Worm (Caenorhabditis elegans): ENCODE results near the gene sox-2.

The sox-2 gene

ce11 chrX:7463637-7464036, at the start of gene sox-2:
Gene sox-2, minus strand, starts transcription at chrX:7463736.
- TF ChIP-seq hnd-1 (tag; optimal IDR thresholded peaks at IDR 0.05) (no peak), B0310.2 (tag; optimal IDR thresholded peaks at IDR 0.05) (no peak), tbx-11 (GFP tag; IDR thresholded peaks at IDR 0.05) (no peak), ets-7 (tag; optimal IDR thresholded peaks at IDR 0.05) (no peak), ceh-13 (GFP tag; optimal IDR thresholded peaks at IDR 0.05) (no peak), pes-1 (GFP tag; IDR thresholded peaks at IDR 0.05) (no peak)

DNA sequence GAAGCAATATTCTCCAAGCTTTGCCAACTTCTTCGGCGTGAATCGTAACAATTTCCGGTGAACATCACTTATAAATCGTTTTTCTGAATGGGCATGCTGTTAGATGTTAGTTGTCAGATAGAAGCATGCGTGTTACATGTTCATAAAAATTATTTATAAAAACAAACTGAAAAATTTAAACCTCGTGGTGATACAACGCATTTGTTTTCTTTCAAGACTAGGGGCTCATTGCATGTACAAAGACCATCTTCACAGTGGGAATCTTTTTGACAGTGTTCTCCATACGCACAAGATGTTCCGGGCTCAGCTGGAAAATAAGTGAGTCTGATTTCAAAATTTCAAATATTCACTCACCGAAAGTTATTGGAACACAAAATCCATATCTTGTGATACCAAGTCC, 49.2 kb upstream of the sox-2 start:
- TF ChIP-seq tbx-37 (GFP tag; conservative IDR thresholded peaks at IDR 0.05), result no peak
- TF ChIP-seq tbx-11 (GFP tag; IDR thresholded peaks at IDR 0.05), result no peak
- no peak for TF ChIP-seq flt-1 (GFP tag; IDR thresholded peaks at IDR 0.05)
- TF ChIP-seq tra-4 (tag; optimal IDR thresholded peaks at IDR 0.05), result no peak
- no peak for TF ChIP-seq hnd-1 (tag; optimal IDR thresholded peaks at IDR 0.05)
- TF ChIP-seq F13C5.2 (tag; optimal IDR thresholded peaks at IDR 0.05), result no peak
- TF ChIP-seq ama-1 (optimal IDR thresholded peaks at IDR 0.05), result no peak
- no peak for TF ChIP-seq ceh-36 (tag; optimal IDR thresholded peaks at IDR 0.05)
- TF ChIP-seq aly-1 (tag; optimal IDR thresholded peaks at IDR 0.05), result no peak
- TF ChIP-seq B0310.2 (tag; optimal IDR thresholded peaks at IDR 0.05), result no peak
- no peak for TF ChIP-seq pes-1 (GFP tag; IDR thresholded peaks at IDR 0.05)
- TF ChIP-seq sea-1 (GFP tag; conservative IDR thresholded peaks at IDR 0.05), result no peak

ce11 chrX:7507141-7507540, 43.6 kb upstream of the sox-2 start:
- no peak for TF ChIP-seq hmg-4 (GFP tag; optimal IDR thresholded peaks at IDR 0.05)
- TF ChIP-seq tbx-37 (GFP tag; conservative IDR thresholded peaks at IDR 0.05), result no peak
- TF ChIP-seq B0310.2 (tag; optimal IDR thresholded peaks at IDR 0.05), result no peak
- TF ChIP-seq ceh-36 (tag; optimal IDR thresholded peaks at IDR 0.05), result no peak
- no peak for TF ChIP-seq tbx-11 (GFP tag; IDR thresholded peaks at IDR 0.05)
- 0 out of 2 replicates have a peak, but pooled peaks have one; percentile 39 for TF ChIP-seq flt-1 (GFP tag; IDR thresholded peaks at IDR 0.05)
- no peak for TF ChIP-seq hnd-1 (tag; optimal IDR thresholded peaks at IDR 0.05)

DNA sequence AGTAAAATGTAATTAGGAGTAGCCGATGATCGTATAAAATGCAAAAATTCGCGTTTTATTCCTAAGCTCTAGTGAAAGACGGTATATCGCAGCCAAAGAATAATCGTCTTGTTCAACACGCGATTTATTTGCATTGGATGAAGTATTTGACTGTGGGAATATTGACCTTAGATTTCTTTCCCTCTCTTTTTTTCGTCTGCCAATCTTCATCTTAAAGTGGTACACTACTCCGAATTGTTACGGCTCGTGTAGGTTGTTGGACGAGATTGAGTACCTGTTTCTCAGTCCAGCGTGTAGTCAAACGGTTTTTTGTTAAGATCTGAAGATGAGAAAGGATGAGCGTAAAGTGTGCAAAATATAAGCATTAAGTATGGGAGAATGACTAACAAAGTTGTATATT, 43.0 kb upstream of the sox-2 start, which contains the start of gene lgc-11:
lgc-11 (minus strand) TSS at position 101 of the 400 bp plus-strand sequence.
- no peak for TF ChIP-seq sea-1 (GFP tag; conservative IDR thresholded peaks at IDR 0.05)

- no peak for TF ChIP-seq tbx-37 (GFP tag; conservative IDR thresholded peaks at IDR 0.05)
- no peak for TF ChIP-seq hmg-4 (GFP tag; optimal IDR thresholded peaks at IDR 0.05)
- TF ChIP-seq ama-1 (optimal IDR thresholded peaks at IDR 0.05), result no peak
- no peak for TF ChIP-seq hmbx-1 (tag; optimal IDR thresholded peaks at IDR 0.05)
- TF ChIP-seq hnd-1 (tag; optimal IDR thresholded peaks at IDR 0.05), result no peak
- no peak for TF ChIP-seq tra-4 (tag; optimal IDR thresholded peaks at IDR 0.05)
- no peak for TF ChIP-seq scrt-1 (GFP tag; IDR thresholded peaks at IDR 0.05)
- no peak for TF ChIP-seq ceh-36 (tag; optimal IDR thresholded peaks at IDR 0.05)
Measured at ce11 chrX:7502807-7503206, 39.3 kb upstream of the sox-2 start, which contains the start of gene F48E3.6. Gene F48E3.6, minus strand, starts transcription at chrX:7502907.

DNA sequence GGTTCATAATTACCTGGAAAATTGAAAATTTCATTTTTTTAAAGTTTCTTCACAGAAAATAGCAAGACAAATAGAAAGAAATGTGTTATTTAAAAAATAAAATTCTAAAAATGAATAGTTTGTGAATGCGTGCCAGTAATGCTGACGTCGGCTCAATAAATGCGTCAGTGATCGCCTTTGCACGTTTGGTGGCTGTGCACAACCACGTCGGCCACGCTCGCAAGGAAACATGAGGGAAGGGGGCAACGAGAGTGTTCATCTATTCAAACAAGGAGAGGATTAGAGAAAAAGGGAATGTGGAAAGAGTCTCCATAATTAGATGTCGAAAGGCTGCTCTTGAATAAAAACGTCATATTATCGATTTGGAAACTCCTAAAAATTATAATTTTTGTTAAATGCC, 37.4 kb upstream of the sox-2 start, which contains the start of gene uggt-1:
uggt-1 (minus strand) TSS at position 13 of the 400 bp plus-strand sequence.
- TF ChIP-seq ama-1 (optimal IDR thresholded peaks at IDR 0.05) (no peak), hmbx-1 (tag; optimal IDR thresholded peaks at IDR 0.05) (no peak), scrt-1 (GFP tag; IDR thresholded peaks at IDR 0.05) (no peak), aly-1 (tag; optimal IDR thresholded peaks at IDR 0.05) (no peak), ets-7 (tag; optimal IDR thresholded peaks at IDR 0.05) (no peak), hmg-4 (GFP tag; optimal IDR thresholded peaks at IDR 0.05) (peak; percentile 83), hnd-1 (tag; optimal IDR thresholded peaks at IDR 0.05) (no peak), flt-1 (GFP tag; IDR thresholded peaks at IDR 0.05) (peak; percentile 26; the same call in 1 of the 2 replicates), F13C5.2 (tag; optimal IDR thresholded peaks at IDR 0.05) (peak; percentile 85), sea-1 (GFP tag; conservative IDR thresholded peaks at IDR 0.05) (peak; percentile 71), ceh-36 (tag; optimal IDR thresholded peaks at IDR 0.05) (peak; percentile 64), tra-4 (tag; optimal IDR thresholded peaks at IDR 0.05) (no peak), pes-1 (GFP tag; IDR thresholded peaks at IDR 0.05) (no peak), ceh-13 (GFP tag; optimal IDR thresholded peaks at IDR 0.05) (no peak), B0310.2 (tag; optimal IDR thresholded peaks at IDR 0.05) (no peak), tbx-11 (GFP tag; IDR thresholded peaks at IDR 0.05) (no peak), tbx-37 (GFP tag; conservative IDR thresholded peaks at IDR 0.05) (no peak)

- no peak for TF ChIP-seq tra-4 (tag; optimal IDR thresholded peaks at IDR 0.05)
- TF ChIP-seq hmbx-1 (tag; optimal IDR thresholded peaks at IDR 0.05), result no peak
- TF ChIP-seq aly-1 (tag; optimal IDR thresholded peaks at IDR 0.05), result no peak
- TF ChIP-seq B0310.2 (tag; optimal IDR thresholded peaks at IDR 0.05), result no peak
- no peak for TF ChIP-seq ceh-36 (tag; optimal IDR thresholded peaks at IDR 0.05)
- TF ChIP-seq ama-1 (optimal IDR thresholded peaks at IDR 0.05), result no peak
Measured at ce11 chrX:7495491-7495890, 32.0 kb upstream of the sox-2 start, which contains the start of gene try-14. Gene try-14, minus strand, starts transcription at chrX:7495591.

ce11 chrX:7493020-7493419, 29.5 kb upstream of the sox-2 start, which contains the start of gene F48E3.2:
Gene F48E3.2, minus strand, starts transcription at chrX:7493120.
- TF ChIP-seq flt-1 (GFP tag; IDR thresholded peaks at IDR 0.05), result no peak
- TF ChIP-seq aly-1 (tag; optimal IDR thresholded peaks at IDR 0.05), result no peak
- no peak for TF ChIP-seq B0310.2 (tag; optimal IDR thresholded peaks at IDR 0.05)
- no peak for TF ChIP-seq ama-1 (optimal IDR thresholded peaks at IDR 0.05)
- TF ChIP-seq tbx-11 (GFP tag; IDR thresholded peaks at IDR 0.05), result no peak
- no peak for TF ChIP-seq hmg-4 (GFP tag; optimal IDR thresholded peaks at IDR 0.05)

DNA sequence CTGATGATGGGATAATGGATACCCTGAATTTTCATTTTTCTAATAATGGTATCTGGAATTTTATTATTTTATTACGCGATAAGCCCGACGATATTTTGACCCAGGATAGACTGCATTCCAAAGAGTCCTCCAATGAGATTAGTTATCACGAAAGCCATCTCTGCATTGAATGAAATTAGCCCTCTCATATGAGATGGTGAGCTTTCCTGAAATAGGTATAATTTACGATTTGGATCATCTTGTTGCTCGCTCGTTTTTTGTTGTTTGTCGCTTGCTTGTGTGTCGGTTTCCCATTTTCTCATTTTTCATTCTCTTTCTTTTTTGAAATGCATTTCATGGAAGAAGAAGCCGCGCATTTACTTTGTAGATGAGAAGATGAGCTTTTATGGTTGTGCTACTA, 28.0 kb upstream of the sox-2 start:
- TF ChIP-seq hmbx-1 (tag; optimal IDR thresholded peaks at IDR 0.05) (no peak), pes-1 (GFP tag; IDR thresholded peaks at IDR 0.05) (no peak), hmg-4 (GFP tag; optimal IDR thresholded peaks at IDR 0.05) (no peak)

Measured in whole organism, early embryonic.